Fruit fly (Drosophila melanogaster) whole organism, adult: Measurements from ENCODE around the gene Bre1.

Experiments used
- CG11617 ChIP-seq: fragments of 200-800 bp; sonication (Bioruptor generic); optimal IDR thresholded peaks from 2 replicates; lab custom pipeline; 2017; ENCODE audit warnings: mild to moderate bottlenecking, missing biosample characterization, missing genetic modification reagents, missing genetic modification characterization
- CG12768 ChIP-seq: fragments of 200-800 bp; sonication (Bioruptor generic); optimal IDR thresholded peaks from 2 replicates; lab custom pipeline; 2017; ENCODE audit warnings: missing biosample characterization, missing genetic modification characterization, mild to moderate bottlenecking, moderate library complexity, missing genetic modification reagents
- CG14711 ChIP-seq: fragments of 200-800 bp; sonication (Bioruptor generic); optimal IDR thresholded peaks from 2 replicates; lab custom pipeline; 2018; ENCODE audit warnings: missing biosample characterization, mild to moderate bottlenecking, missing genetic modification characterization, moderate library complexity
- CG1620 ChIP-seq: fragments of 200-800 bp; sonication (Bioruptor generic); optimal IDR thresholded peaks from 2 replicates; lab custom pipeline; 2016; ENCODE audit warnings: missing biosample characterization, missing genetic modification characterization
- CG33017 ChIP-seq: fragments of 200-800 bp; sonication (Bioruptor generic); optimal IDR thresholded peaks from 2 replicates; lab custom pipeline; 2018; ENCODE audit warnings: missing biosample characterization, mild to moderate bottlenecking, missing genetic modification characterization, moderate library complexity
- CG5204 ChIP-seq: fragments of 200-800 bp; sonication (Bioruptor generic); optimal IDR thresholded peaks from 2 replicates; lab custom pipeline; 2016; ENCODE audit warnings: missing biosample characterization, missing genetic modification characterization
- CG7101 ChIP-seq: fragments of 200-800 bp; sonication (Bioruptor generic); optimal IDR thresholded peaks from 2 replicates; lab custom pipeline; 2018; ENCODE audit warnings: missing biosample characterization, mild to moderate bottlenecking, missing genetic modification characterization, moderate library complexity
- Crg-1 ChIP-seq: fragments of 200-800 bp; sonication (Bioruptor generic); optimal IDR thresholded peaks from 2 replicates; lab custom pipeline; 2016; ENCODE audit warnings: missing biosample characterization, missing genetic modification characterization
- Hr96 ChIP-seq: fragments of 200-800 bp; sonication (Bioruptor generic); optimal IDR thresholded peaks from 2 replicates; lab custom pipeline; 2016; ENCODE audit warnings: missing biosample characterization, missing genetic modification characterization
- Mnt ChIP-seq: fragments of 200-800 bp; sonication (Bioruptor generic); optimal IDR thresholded peaks from 2 replicates; lab custom pipeline; 2016; ENCODE audit warnings: missing biosample characterization, mild to moderate bottlenecking, missing genetic modification characterization
- cic ChIP-seq: fragments of 200-800 bp; sonication (Bioruptor generic); optimal IDR thresholded peaks from 2 replicates; lab custom pipeline; 2017; ENCODE audit warnings: missing biosample characterization, mild to moderate bottlenecking, missing genetic modification characterization, moderate library complexity
- ovo ChIP-seq: fragments of 200-800 bp; sonication (Bioruptor generic); optimal IDR thresholded peaks from 2 replicates; lab custom pipeline; 2016; ENCODE audit warnings: missing biosample characterization, missing genetic modification characterization
- pad ChIP-seq: fragments of 200-800 bp; sonication (Bioruptor generic); optimal IDR thresholded peaks from 3 replicates; lab custom pipeline; 2017; ENCODE audit warnings: missing biosample characterization, missing genetic modification characterization, mild to moderate bottlenecking, moderate library complexity, missing genetic modification reagents
- toe ChIP-seq: fragments of 200-800 bp; sonication (Bioruptor generic); optimal IDR thresholded peaks from 2 replicates; lab custom pipeline; 2016; ENCODE audit warnings: missing biosample characterization, missing genetic modification characterization

dm6 chr3L:5802733-5803132 lies 8.7 kb upstream of the Bre1 start, which contains the start of gene CG42272:
- TF ChIP-seq ovo (no peak), Mnt (GFP tag; lab: Kevin White, UChicago) (no peak), cic (GFP tag; lab: Kevin White, UChicago) (no peak), CG1620 (GFP tag; lab: Kevin White, UChicago) (no peak), CG14711 (tag; lab: Kevin White, UChicago) (no peak), CG7101 (tag; lab: Kevin White, UChicago) (no peak), toe (GFP tag; lab: Kevin White, UChicago) (no peak), CG33017 (tag; lab: Kevin White, UChicago) (no peak), pad (GFP tag; lab: Kevin White, UChicago) (no peak), CG12768 (GFP tag; lab: Kevin White, UChicago) (no peak), CG5204 (no peak), Crg-1 (GFP tag; lab: Kevin White, UChicago) (no peak), CG11617 (no peak), Hr96 (no peak)
